Worm (Caenorhabditis elegans) whole organism, L4 larva: ENCODE results near the gene fbxb-13.

Experiments used
- F49E8.2 ChIP-seq: sonication (generic microtip); optimal IDR thresholded peaks from 2 replicates; lab custom pipeline; 2016; ENCODE audit warnings: missing compliant biosample characterization, mild to moderate bottlenecking, missing genetic modification characterization, borderline replicate concordance
- R02D3.7 ChIP-seq: fragments of 150-350 bp; sonication (generic microtip); optimal IDR thresholded peaks from 3 replicates; lab custom pipeline; 2014; ENCODE audit warnings: missing biosample characterization, missing genetic modification characterization
- T20F7.1 ChIP-seq: fragments of 200-800 bp; sonication (Bioruptor generic); optimal IDR thresholded peaks from 2 replicates; lab custom pipeline; 2018; ENCODE audit warnings: mild to moderate bottlenecking, missing genetic modification characterization, missing compliant biosample characterization
- Y5F2A.4 ChIP-seq: fragments of 200-800 bp; sonication (Bioruptor generic); optimal IDR thresholded peaks from 2 replicates; lab custom pipeline; 2018; ENCODE audit warnings: mild to moderate bottlenecking, missing genetic modification characterization, missing compliant biosample characterization
- ZK546.5 ChIP-seq, 2 experiments: sonication (generic microtip); optimal IDR thresholded peaks; 2 replicates each; lab custom pipeline; 2017; ENCODE audit warnings: missing biosample characterization in 2 of 2, missing genetic modification characterization in 2 of 2
- aha-1 ChIP-seq: fragments of 150-350 bp; peaks from one replicate; lab custom pipeline; 2014; ENCODE audit warnings: missing biosample characterization, missing genetic modification characterization
- ama-1 ChIP-seq: fragments of 150-350 bp; optimal IDR thresholded peaks from 2 replicates; lab custom pipeline; 2014; ENCODE audit warnings: inconsistent platforms, mixed read lengths
- arid-1 ChIP-seq: fragments of 200-800 bp; sonication (Bioruptor generic); conservative IDR thresholded peaks from 2 replicates; pipeline ENCODE4 v1.3.6; 2022; ENCODE audit warnings: missing genetic modification reagents, missing genetic modification characterization, missing compliant biosample characterization
- ceh-20 ChIP-seq: fragments of 200-800 bp; sonication (Bioruptor generic); IDR thresholded peaks from 2 replicates; pipeline ENCODE4 v1.3.6; 2022; ENCODE audit warnings: missing genetic modification reagents, missing genetic modification characterization, missing compliant biosample characterization
- ceh-44 ChIP-seq: fragments of 200-800 bp; sonication (Bioruptor generic); IDR thresholded peaks from 2 replicates; pipeline ENCODE4 v1.3.6; 2022; ENCODE audit warnings: missing genetic modification reagents, missing genetic modification characterization, missing compliant biosample characterization
- ceh-62 ChIP-seq: sonication (generic microtip); optimal IDR thresholded peaks from 2 replicates; lab custom pipeline; 2017; ENCODE audit warnings: missing biosample characterization, missing genetic modification characterization
- ceh-82 ChIP-seq: sonication (generic microtip); optimal IDR thresholded peaks from 2 replicates; lab custom pipeline; 2017; ENCODE audit warnings: missing biosample characterization, missing genetic modification characterization
- daf-19 ChIP-seq: fragments of 200-800 bp; sonication (Bioruptor generic); conservative IDR thresholded peaks from 2 replicates; pipeline ENCODE4 v1.3.6; 2022; ENCODE audit warnings: missing genetic modification characterization, missing compliant biosample characterization
- dmd-8 ChIP-seq: fragments of 200-800 bp; sonication (Bioruptor generic); IDR thresholded peaks from 2 replicates; pipeline ENCODE4 v1.3.6; 2022; ENCODE audit warnings: missing genetic modification characterization, missing compliant biosample characterization
- dpl-1 ChIP-seq: fragments of 150-350 bp; optimal IDR thresholded peaks from 2 replicates; lab custom pipeline; 2014; ENCODE audit warnings: missing biosample characterization, missing genetic modification reagents, missing genetic modification characterization
- dve-1 ChIP-seq: sonication (generic microtip); optimal IDR thresholded peaks from 2 replicates; lab custom pipeline; 2017; ENCODE audit warnings: antibody characterized with exemption, mild to moderate bottlenecking, missing genetic modification characterization, missing compliant biosample characterization; ENCODE audit not compliant: insufficient read depth
- egl-27 ChIP-seq: sonication (generic microtip); optimal IDR thresholded peaks from 3 replicates; lab custom pipeline; 2017; ENCODE audit warnings: missing biosample characterization, missing genetic modification reagents, missing genetic modification characterization
- hmg-1.1 ChIP-seq: fragments of 200-800 bp; sonication (Bioruptor generic); IDR thresholded peaks from 2 replicates; pipeline ENCODE4 v1.3.6; 2022; ENCODE audit warnings: missing genetic modification reagents, missing genetic modification characterization, missing compliant biosample characterization
- jun-1 ChIP-seq: fragments of 150-350 bp; optimal IDR thresholded peaks from 2 replicates; lab custom pipeline; 2014; ENCODE audit warnings: missing biosample characterization, missing genetic modification reagents, missing genetic modification characterization
- lin-29 ChIP-seq: fragments of 200-800 bp; sonication (Bioruptor generic); IDR thresholded peaks from 2 replicates; pipeline ENCODE4 v1.3.6; 2022; ENCODE audit warnings: missing genetic modification reagents, missing genetic modification characterization, missing compliant biosample characterization
- mdl-1 ChIP-seq, 2 experiments: fragments of 150-350 bp in 1 of 2; sonication (generic microtip) in 1 of 2; optimal IDR thresholded peaks; 2 replicates each; lab custom pipeline; 2014 to 2017; ENCODE audit warnings: missing biosample characterization in 2 of 2, missing genetic modification characterization in 2 of 2
- mep-1 ChIP-seq: fragments of 150-350 bp; sonication (generic microtip); optimal IDR thresholded peaks from 3 replicates; lab custom pipeline; 2014; ENCODE audit warnings: missing biosample characterization, missing genetic modification characterization
- mes-2 ChIP-seq: sonication (generic microtip); optimal IDR thresholded peaks from 2 replicates; lab custom pipeline; 2016; ENCODE audit warnings: missing genotype, mild to moderate bottlenecking, missing genetic modification characterization, missing compliant biosample characterization; ENCODE audit not compliant: poor library complexity, severe bottlenecking
- nhr-10 ChIP-seq: fragments of 150-350 bp; optimal IDR thresholded peaks from 2 replicates; lab custom pipeline; 2014; ENCODE audit warnings: missing biosample characterization, missing genetic modification characterization
- nhr-76 ChIP-seq: fragments of 150-350 bp; optimal IDR thresholded peaks from 2 replicates; lab custom pipeline; 2014; ENCODE audit warnings: missing biosample characterization, missing genetic modification characterization
- nhr-77 ChIP-seq: fragments of 150-350 bp; optimal IDR thresholded peaks from 2 replicates; lab custom pipeline; 2014; ENCODE audit warnings: missing biosample characterization, missing genetic modification characterization
- pha-4 ChIP-seq, 2 experiments: fragments of 150-350 bp in 1 of 2; fragments of 200-800 bp in 1 of 2; sonication (Bioruptor generic) in 1 of 2; IDR thresholded peaks in 1 of 2; optimal IDR thresholded peaks in 1 of 2; 2 replicates each; pipeline versions ENCODE4 v1.3.6 to Lab custom; 2014 to 2022; ENCODE audit warnings: missing genetic modification characterization in 2 of 2, missing genetic modification reagents in 2 of 2, missing biosample characterization in 1 of 2, missing compliant biosample characterization in 1 of 2
- pqm-1 ChIP-seq: sonication (generic microtip); optimal IDR thresholded peaks from 2 replicates; lab custom pipeline; 2017; ENCODE audit warnings: missing biosample characterization, missing genetic modification characterization
- saeg-2 ChIP-seq: fragments of 200-800 bp; sonication (Bioruptor generic); IDR thresholded peaks from 2 replicates; pipeline ENCODE4 v1.3.6; 2022; ENCODE audit warnings: missing genetic modification reagents, missing genetic modification characterization, missing compliant biosample characterization
- sdz-12 ChIP-seq: fragments of 200-800 bp; sonication (Bioruptor generic); optimal IDR thresholded peaks from 2 replicates; lab custom pipeline; 2018; ENCODE audit warnings: mild to moderate bottlenecking, missing genetic modification characterization, missing compliant biosample characterization
- set-16 ChIP-seq: fragments of 200-800 bp; sonication (Bioruptor generic); IDR thresholded peaks from 2 replicates; pipeline ENCODE4 v1.3.6; 2022; ENCODE audit warnings: missing genetic modification reagents, missing genetic modification characterization, missing compliant biosample characterization
- spr-1 ChIP-seq: sonication (generic microtip); optimal IDR thresholded peaks from 2 replicates; lab custom pipeline; 2016; ENCODE audit warnings: mild to moderate bottlenecking, missing genetic modification characterization, missing compliant biosample characterization
- spr-3 ChIP-seq: fragments of 200-800 bp; sonication (Bioruptor generic); optimal IDR thresholded peaks from 2 replicates; lab custom pipeline; 2018; ENCODE audit warnings: mild to moderate bottlenecking, missing genetic modification characterization, missing compliant biosample characterization
- unc-130 ChIP-seq: sonication (generic microtip); optimal IDR thresholded peaks from 2 replicates; lab custom pipeline; 2016; ENCODE audit warnings: missing genetic modification reagents, missing genetic modification characterization, missing compliant biosample characterization
- unc-39 ChIP-seq: sonication (generic microtip); optimal IDR thresholded peaks from 2 replicates; lab custom pipeline; 2017; ENCODE audit warnings: missing biosample characterization, missing genetic modification characterization
- unc-62 ChIP-seq, 3 experiments: fragments of 150-350 bp in 1 of 3; sonication (generic microtip); optimal IDR thresholded peaks in 2 of 3; peaks in 1 of 3; 1 replicate in 1 of 3; 2 replicates in 2 of 3; lab custom pipeline; 2014 to 2017; ENCODE audit warnings: missing biosample characterization in 3 of 3, missing genetic modification characterization in 3 of 3, missing genetic modification reagents in 3 of 3, missing genotype in 1 of 3
- zfp-2 ChIP-seq: sonication (generic microtip); optimal IDR thresholded peaks from 2 replicates; lab custom pipeline; 2016; ENCODE audit warnings: mild to moderate bottlenecking, missing genetic modification characterization, missing compliant biosample characterization
- zip-2 ChIP-seq: fragments of 150-350 bp; optimal IDR thresholded peaks from 2 replicates; lab custom pipeline; 2014; ENCODE audit warnings: missing biosample characterization, missing genetic modification characterization

fbxb-13 gene

DNA sequence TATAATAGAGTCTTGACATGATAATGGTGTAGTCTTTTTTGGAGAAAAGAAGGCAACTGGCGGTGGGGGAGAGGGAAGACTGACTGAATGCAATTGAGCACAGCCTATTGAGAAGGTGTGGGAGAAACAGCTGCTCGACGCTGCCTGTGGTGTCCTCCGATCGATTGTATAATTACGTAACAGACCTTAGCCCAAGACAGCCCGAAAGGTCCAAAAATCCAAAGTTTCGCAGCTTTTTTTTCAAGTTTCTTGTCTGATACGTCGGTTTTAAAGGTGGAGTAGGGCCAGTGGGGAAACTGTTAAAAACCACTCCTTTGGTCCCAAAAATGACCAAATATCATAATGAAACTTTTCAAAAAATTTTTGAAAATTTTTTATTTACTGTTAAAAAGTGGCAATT, at the start of gene fbxb-13, which contains the start of gene C08F1.6:
fbxb-13 (plus strand) TSS at position 191 of the 400 bp plus-strand sequence.
C08F1.6 (minus strand) TSS at position 101 of the 400 bp plus-strand sequence.
- TF ChIP-seq arid-1 (GFP tag; lab: Robert Waterston, UW) (no peak), daf-19 (GFP tag; lab: Robert Waterston, UW) (no peak), dpl-1 (GFP tag; lab: Kevin White, UChicago) (no peak), set-16 (no peak), mes-2 (no peak)

DNA sequence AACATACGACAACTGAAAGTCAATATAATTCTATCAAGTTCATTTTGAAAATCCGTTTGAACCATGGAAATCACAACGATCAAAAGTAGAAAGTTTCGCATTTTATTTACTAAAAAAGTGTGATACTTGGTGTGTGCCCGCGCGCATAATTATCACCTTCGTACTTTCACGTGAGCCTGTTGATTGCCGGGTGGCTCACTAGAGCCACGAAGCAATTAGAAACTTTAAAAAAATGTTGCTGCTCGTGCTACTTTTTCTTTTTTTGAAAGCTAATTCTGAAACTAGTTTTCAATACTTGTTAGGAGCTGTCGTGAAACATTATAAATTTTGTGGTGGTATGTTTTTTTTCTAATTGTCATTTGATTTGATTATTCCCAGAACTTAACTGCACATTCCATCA, 49.2 kb upstream of the fbxb-13 start, which contains the start of the genes irld-9 and irld-33:
irld-9 (minus strand) TSS at position 101 of the 400 bp plus-strand sequence.
irld-33 (plus strand) TSS at position 209 of the 400 bp plus-strand sequence.
- TF ChIP-seq egl-27 (tag; lab: Kevin White, UChicago): no peak
- peak; percentile 68 for TF ChIP-seq aha-1 (tag; lab: Kevin White, UChicago)
- no peak for TF ChIP-seq nhr-10
- TF ChIP-seq, all 104 proteins: peak for 1

DNA sequence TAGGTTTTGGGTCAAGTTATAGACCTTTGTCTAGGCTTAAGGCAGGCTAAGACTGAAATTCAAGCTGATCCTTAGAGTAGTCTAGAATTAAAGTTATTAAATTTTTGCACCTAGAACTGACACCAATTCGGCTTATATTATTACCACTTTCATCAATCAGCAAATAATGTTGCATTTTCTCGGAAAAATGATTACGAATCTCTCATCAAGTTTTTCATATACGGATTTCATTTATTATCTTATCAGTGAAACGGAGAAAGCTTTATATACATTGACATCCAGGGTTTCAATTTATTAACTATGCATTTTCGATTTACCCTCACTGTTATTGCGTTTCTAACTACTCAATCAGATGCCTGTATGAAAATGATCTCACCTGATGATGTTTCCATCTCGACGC, 46.8 kb upstream of the fbxb-13 start, which contains the start of gene K07G6.1:
K07G6.1 (plus strand) TSS at position 301 of the 400 bp plus-strand sequence.
- TF ChIP-seq ceh-82 (tag; lab: Kevin White, UChicago) (no peak), mdl-1 (tag; optimal IDR thresholded peaks at IDR 0.05; lab: Kevin White, UChicago) (no peak), R02D3.7 (tag; lab: Kevin White, UChicago) (no peak), dve-1 (tag; lab: Kevin White, UChicago) (no peak), ceh-62 (no peak), jun-1 (tag; lab: Kevin White, UChicago) (no peak), dmd-8 (GFP tag; lab: Robert Waterston, UW) (no peak)

DNA sequence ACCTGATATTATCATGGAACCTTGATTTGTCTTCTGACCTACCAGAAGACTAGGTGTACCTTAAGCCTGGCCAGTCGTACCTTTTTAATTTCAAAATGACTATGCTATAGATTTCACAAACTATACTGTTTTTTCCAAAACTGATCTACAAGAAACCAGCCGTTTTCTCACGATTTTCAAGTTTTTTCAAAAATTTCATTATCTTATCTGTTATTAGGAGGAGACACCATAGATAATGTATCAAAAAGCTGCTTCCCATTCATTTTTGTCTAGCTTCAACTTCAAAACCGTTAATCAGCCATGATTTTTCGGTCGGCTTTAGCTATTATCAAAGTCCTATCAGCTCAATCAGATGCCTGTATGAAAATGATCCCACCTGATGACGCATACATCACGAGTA, 45.5 kb upstream of the fbxb-13 start, which contains the start of gene F36H5.12:
F36H5.12 (plus strand) TSS at position 301 of the 400 bp plus-strand sequence.
- no peak for TF ChIP-seq hmg-1.1 (GFP tag; lab: Robert Waterston, UW)
- TF ChIP-seq lin-29 (GFP tag; lab: Robert Waterston, UW): no peak
- no peak for TF ChIP-seq dmd-8 (GFP tag; lab: Robert Waterston, UW)
- TF ChIP-seq ama-1 (lab: Kevin White, UChicago): no peak
- no peak for TF ChIP-seq F49E8.2 (tag; lab: Kevin White, UChicago)
- no peak for TF ChIP-seq spr-3 (GFP tag; lab: Kevin White, UChicago)
- no peak for TF ChIP-seq sdz-12
- no peak for TF ChIP-seq mes-2
- no peak for TF ChIP-seq pqm-1 (tag; lab: Kevin White, UChicago)
- TF ChIP-seq dve-1 (tag; lab: Kevin White, UChicago): no peak

DNA sequence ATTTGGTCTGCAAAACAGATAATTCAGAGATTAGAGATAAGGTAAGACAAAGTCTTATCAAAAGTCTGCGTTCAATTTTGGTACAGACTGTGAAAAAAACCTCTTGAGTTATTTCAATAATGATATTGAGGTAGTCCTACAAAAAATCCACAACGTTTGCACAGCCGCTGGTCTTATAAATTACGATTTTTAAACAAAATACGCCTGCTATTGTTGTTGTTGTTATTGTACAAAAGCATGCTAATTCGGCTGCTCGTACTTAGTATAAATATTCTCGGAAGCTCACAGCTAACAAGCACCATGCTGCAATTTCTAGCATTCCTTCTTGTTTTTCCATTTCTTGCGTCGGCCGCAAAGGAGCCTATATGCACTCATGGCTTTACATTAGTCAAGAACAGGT, 43.9 kb upstream of the fbxb-13 start, which contains the start of gene clec-19:
clec-19 (plus strand) TSS at position 301 of the 400 bp plus-strand sequence.
- TF ChIP-seq zfp-2 (tag; lab: Kevin White, UChicago) (no peak), pha-4 (GFP tag; IDR thresholded peaks at IDR 0.05; lab: Robert Waterston, UW) (no peak), pha-4 (tag; optimal IDR thresholded peaks at IDR 0.05; lab: Kevin White, UChicago) (no peak), mes-2 (no peak), nhr-76 (tag; lab: Kevin White, UChicago) (no peak), zip-2 (tag; lab: Kevin White, UChicago) (no peak), unc-62 (GFP tag; optimal IDR thresholded peaks at IDR 0.05 in 1 of 2; lab: Kevin White, UChicago) (no peak), unc-62 (tag; optimal IDR thresholded peaks at IDR 0.05; lab: Kevin White, UChicago) (no peak), ceh-20 (GFP tag; lab: Robert Waterston, UW) (no peak), mep-1 (tag; lab: Kevin White, UChicago) (no peak), jun-1 (tag; lab: Kevin White, UChicago) (no peak), ceh-44 (GFP tag; lab: Robert Waterston, UW) (no peak), nhr-77 (tag; lab: Kevin White, UChicago) (no peak), spr-1 (no peak), unc-39 (tag; lab: Kevin White, UChicago) (no peak), ZK546.5 (tag; optimal IDR thresholded peaks at IDR 0.05; lab: Kevin White, UChicago) (no peak), T20F7.1 (GFP tag; lab: Kevin White, UChicago) (no peak), saeg-2 (no peak), Y5F2A.4 (GFP tag; lab: Kevin White, UChicago) (no peak), egl-27 (tag; lab: Kevin White, UChicago) (no peak), unc-130 (GFP tag; lab: Kevin White, UChicago) (no peak)
